Worm (Caenorhabditis elegans): ENCODE data around the gene F09B9.5.

DNA sequence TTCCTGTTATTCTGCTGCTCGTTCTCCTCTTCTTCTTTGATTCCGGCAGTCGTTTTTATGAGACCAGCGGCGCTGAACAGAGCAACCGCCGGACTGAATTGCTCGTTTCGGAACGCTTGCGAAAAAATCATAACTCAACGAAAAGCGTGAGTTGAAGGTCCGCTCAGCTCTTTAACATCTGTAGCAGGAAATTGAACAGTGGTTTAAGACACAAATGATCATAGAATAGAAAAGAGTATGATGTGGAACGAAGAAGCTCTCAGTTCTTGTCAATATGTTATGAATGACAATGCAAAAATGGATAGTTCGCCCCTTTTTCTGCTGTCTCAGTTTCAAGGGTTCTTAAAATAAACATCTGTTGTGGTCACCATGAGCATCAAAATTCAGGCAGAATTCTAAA is 40.9 kb upstream of the F09B9.5 start:
- no peak for TF ChIP-seq flt-1 (GFP tag; IDR thresholded peaks at IDR 0.05)
- no peak for TF ChIP-seq klf-2 (GFP tag; conservative IDR thresholded peaks at IDR 0.05)
- no peak for TF ChIP-seq tab-1 (GFP tag; IDR thresholded peaks at IDR 0.05)
- TF ChIP-seq ztf-29 (GFP tag; IDR thresholded peaks at IDR 0.05), result no peak
- TF ChIP-seq med-1 (GFP tag; optimal IDR thresholded peaks at IDR 0.05; ENCODE audit: insufficient read depth), result no peak
- no peak for TF ChIP-seq T22C8.4 (GFP tag; IDR thresholded peaks at IDR 0.05)

Measured in whole organism, midembryonic.